Fruit fly (Drosophila melanogaster): ENCODE results near the gene Lcp65Ag3.

Lcp65Ag3 gene

dm6 chr3L:6104551-6104950 lies 26.2 kb downstream of the Lcp65Ag3 start:
- TF ChIP-seq ttk (optimal IDR thresholded peaks at IDR 0.05) (no peak), h (optimal IDR thresholded peaks at IDR 0.05) (no peak), insv (optimal IDR thresholded peaks at IDR 0.05) (no peak), Sin3A (optimal IDR thresholded peaks at IDR 0.05) (no peak), Myc (optimal IDR thresholded peaks at IDR 0.05) (no peak)

dm6 chr3L:6103658-6104057 lies 27.1 kb downstream of the Lcp65Ag3 start:
- TF ChIP-seq psq (optimal IDR thresholded peaks at IDR 0.05) (no peak), Myc (optimal IDR thresholded peaks at IDR 0.05) (no peak), ttk (optimal IDR thresholded peaks at IDR 0.05) (no peak), h (optimal IDR thresholded peaks at IDR 0.05) (no peak), insv (optimal IDR thresholded peaks at IDR 0.05) (no peak), Sin3A (optimal IDR thresholded peaks at IDR 0.05) (no peak)

dm6 chr3L:6097270-6097669 lies 33.5 kb downstream of the Lcp65Ag3 start, which contains the start of gene Ets65A:
Gene Ets65A (plus strand): TSS chr3L:6097617.
- no peak for TF ChIP-seq ttk (optimal IDR thresholded peaks at IDR 0.05)
- TF ChIP-seq insv (optimal IDR thresholded peaks at IDR 0.05) = no peak
- TF ChIP-seq h (optimal IDR thresholded peaks at IDR 0.05) = no peak
- TF ChIP-seq Myc (optimal IDR thresholded peaks at IDR 0.05) = no peak
- TF ChIP-seq Sin3A (optimal IDR thresholded peaks at IDR 0.05) = no peak
- no peak for TF ChIP-seq psq (optimal IDR thresholded peaks at IDR 0.05)

- TF ChIP-seq h (optimal IDR thresholded peaks at IDR 0.05) (no peak), Myc (optimal IDR thresholded peaks at IDR 0.05) (no peak), ttk (optimal IDR thresholded peaks at IDR 0.05) (no peak)
Observed at dm6 chr3L:6094697-6095096, 36.1 kb downstream of the Lcp65Ag3 start, which contains the start of the genes CG10467 and loj. Gene CG10467 (minus strand): TSS chr3L:6094747. Gene loj (plus strand): TSS chr3L:6094987.

- TF ChIP-seq psq (optimal IDR thresholded peaks at IDR 0.05) = no peak
- TF ChIP-seq insv (optimal IDR thresholded peaks at IDR 0.05) = no peak
- TF ChIP-seq Myc (optimal IDR thresholded peaks at IDR 0.05) = no peak
- no peak for TF ChIP-seq ttk (optimal IDR thresholded peaks at IDR 0.05)
- TF ChIP-seq h (optimal IDR thresholded peaks at IDR 0.05) = no peak
- no peak for TF ChIP-seq Sin3A (optimal IDR thresholded peaks at IDR 0.05)
Observed at dm6 chr3L:6093213-6093612, 37.6 kb downstream of the Lcp65Ag3 start, which contains the start of gene CG10469. Gene CG10469 (minus strand): TSS chr3L:6093313.

- no peak for TF ChIP-seq ttk (optimal IDR thresholded peaks at IDR 0.05)
- TF ChIP-seq psq (optimal IDR thresholded peaks at IDR 0.05) = no peak
- no peak for TF ChIP-seq Myc (optimal IDR thresholded peaks at IDR 0.05)
- no peak for TF ChIP-seq insv (optimal IDR thresholded peaks at IDR 0.05)
- TF ChIP-seq Sin3A (optimal IDR thresholded peaks at IDR 0.05) = no peak
- TF ChIP-seq h (optimal IDR thresholded peaks at IDR 0.05) = no peak
Observed at dm6 chr3L:6085988-6086387, 44.8 kb downstream of the Lcp65Ag3 start.

dm6 chr3L:6085157-6085556 lies 45.6 kb downstream of the Lcp65Ag3 start:
- TF ChIP-seq insv (optimal IDR thresholded peaks at IDR 0.05) = no peak
- TF ChIP-seq h (optimal IDR thresholded peaks at IDR 0.05) = no peak
- no peak for TF ChIP-seq psq (optimal IDR thresholded peaks at IDR 0.05)
- TF ChIP-seq ttk (optimal IDR thresholded peaks at IDR 0.05) = no peak
- no peak for TF ChIP-seq Sin3A (optimal IDR thresholded peaks at IDR 0.05)
- TF ChIP-seq Myc (optimal IDR thresholded peaks at IDR 0.05) = no peak

dm6 chr3L:6084446-6084845 lies 46.3 kb downstream of the Lcp65Ag3 start:
- no peak for TF ChIP-seq Sin3A (optimal IDR thresholded peaks at IDR 0.05)
- TF ChIP-seq psq (optimal IDR thresholded peaks at IDR 0.05) = no peak
- TF ChIP-seq h (optimal IDR thresholded peaks at IDR 0.05) = no peak
- no peak for TF ChIP-seq insv (optimal IDR thresholded peaks at IDR 0.05)
- TF ChIP-seq ttk (optimal IDR thresholded peaks at IDR 0.05) = no peak
- TF ChIP-seq Myc (optimal IDR thresholded peaks at IDR 0.05) = no peak

- TF ChIP-seq Sin3A (optimal IDR thresholded peaks at IDR 0.05) (no peak), psq (optimal IDR thresholded peaks at IDR 0.05) (no peak), Myc (optimal IDR thresholded peaks at IDR 0.05) (no peak), ttk (optimal IDR thresholded peaks at IDR 0.05) (no peak), h (optimal IDR thresholded peaks at IDR 0.05) (no peak), insv (optimal IDR thresholded peaks at IDR 0.05) (no peak)
Observed at dm6 chr3L:6082561-6082960, 48.2 kb downstream of the Lcp65Ag3 start, which contains the start of gene CG13293. Gene CG13293 (plus strand): TSS chr3L:6082883.
